Fruit fly (Drosophila melanogaster) whole organism, wandering third instar larva: ENCODE data around the gene CG4291.

ENCODE experiments used
- CG32264 ChIP-seq: fragments of 200-800 bp; sonication (Bioruptor generic); optimal IDR thresholded peaks from 2 replicates; lab custom pipeline; 2016; ENCODE audit warnings: missing biosample characterization, missing genetic modification characterization
- CrebA ChIP-seq: fragments of 200-800 bp; sonication (Bioruptor generic); optimal IDR thresholded peaks from 2 replicates; lab custom pipeline; 2016; ENCODE audit warnings: missing biosample characterization, mild to moderate bottlenecking, missing genetic modification characterization, borderline replicate concordance
- Dfd ChIP-seq: fragments of >200 bp; optimal IDR thresholded peaks from 2 replicates; lab custom pipeline; 2017; ENCODE audit warnings: missing biosample characterization, missing genetic modification characterization
- Dif ChIP-seq: fragments of 200-275, 200-300 bp; sonication (Bioruptor generic); optimal IDR thresholded peaks from 2 replicates; lab custom pipeline; 2018; ENCODE audit warnings: missing biosample characterization, missing genetic modification characterization; ENCODE audit not compliant: partially characterized antibody
- GATAd ChIP-seq: sonication (Bioruptor generic); optimal IDR thresholded peaks from 2 replicates; lab custom pipeline; 2016; ENCODE audit warnings: missing biosample characterization, missing genetic modification characterization
- HLH106 ChIP-seq: fragments of 200-800 bp; optimal IDR thresholded peaks from 3 replicates; lab custom pipeline; 2019; ENCODE audit warnings: missing biosample characterization, mild to moderate bottlenecking, missing genetic modification characterization, moderate library complexity
- Hnf4 ChIP-seq: fragments of 200-800 bp; sonication (Bioruptor generic); optimal IDR thresholded peaks from 2 replicates; lab custom pipeline; 2016; ENCODE audit warnings: missing biosample characterization, mild to moderate bottlenecking, missing genetic modification characterization
- Hr78 ChIP-seq: fragments of >200 bp; optimal IDR thresholded peaks from 2 replicates; lab custom pipeline; 2017; ENCODE audit warnings: missing biosample characterization, missing genetic modification characterization
- Hr83 ChIP-seq: fragments of 200-300 bp; sonication (Bioruptor generic); optimal IDR thresholded peaks from 2 replicates; lab custom pipeline; 2016; ENCODE audit warnings: missing biosample characterization, mild to moderate bottlenecking, missing genetic modification characterization, moderate library complexity; ENCODE audit not compliant: poor library complexity, severe bottlenecking
- Jra ChIP-seq: sonication (Bioruptor generic); optimal IDR thresholded peaks from 2 replicates; lab custom pipeline; 2016; ENCODE audit warnings: missing biosample characterization, missing genetic modification characterization
- Mio ChIP-seq: sonication (Bioruptor generic); optimal IDR thresholded peaks from 2 replicates; lab custom pipeline; 2016; ENCODE audit warnings: missing biosample characterization, missing genetic modification characterization
- Myc ChIP-seq: fragments of >200 bp; optimal IDR thresholded peaks from 2 replicates; lab custom pipeline; 2017
- OdsH ChIP-seq: fragments of 200-800 bp; sonication (Bioruptor generic); optimal IDR thresholded peaks from 2 replicates; lab custom pipeline; 2016; ENCODE audit warnings: missing biosample characterization, mild to moderate bottlenecking, missing genetic modification characterization
- Sp1 ChIP-seq: fragments of 200-800 bp; sonication (Bioruptor generic); optimal IDR thresholded peaks from 3 replicates; lab custom pipeline; 2019; ENCODE audit warnings: missing biosample characterization, mild to moderate bottlenecking, missing genetic modification characterization, moderate library complexity
- Vsx2 ChIP-seq: fragments of 200-300, 225-300 bp; sonication (Bioruptor generic); optimal IDR thresholded peaks from 2 replicates; lab custom pipeline; 2018; ENCODE audit warnings: missing biosample characterization, missing genetic modification characterization; ENCODE audit not compliant: partially characterized antibody
- br ChIP-seq: fragments of 200-800 bp; sonication (Bioruptor generic); optimal IDR thresholded peaks from 2 replicates; lab custom pipeline; 2016; ENCODE audit warnings: missing biosample characterization, missing genetic modification characterization
- brk ChIP-seq: fragments of 200-800 bp; sonication (Bioruptor generic); optimal IDR thresholded peaks from 2 replicates; lab custom pipeline; 2016; ENCODE audit warnings: missing biosample characterization, mild to moderate bottlenecking, missing genetic modification characterization
- dl ChIP-seq, 2 experiments: fragments of 175-275, 200-275 bp in 1 of 2; fragments of 200-275 bp in 1 of 2; sonication (Bioruptor generic); optimal IDR thresholded peaks; lab custom pipeline; 2018; ENCODE audit warnings: mild to moderate bottlenecking in 2 of 2, missing biosample characterization in 2 of 2, missing genetic modification characterization in 2 of 2, moderate library complexity in 2 of 2; ENCODE audit not compliant: partially characterized antibody in 2 of 2, insufficient read depth in 1 of 2
- dsf ChIP-seq: sonication (Bioruptor generic); optimal IDR thresholded peaks from 2 replicates; lab custom pipeline; 2016; ENCODE audit warnings: missing biosample characterization, missing genetic modification characterization, borderline replicate concordance
- foxo ChIP-seq, 2 experiments: fragments of 200-800 bp; sonication (Bioruptor generic); optimal IDR thresholded peaks; 2 replicates in 1 of 2; 3 replicates in 1 of 2; lab custom pipeline; 2016 to 2017; ENCODE audit warnings: missing biosample characterization in 2 of 2, missing genetic modification characterization in 2 of 2
- h ChIP-seq: fragments of 200-800 bp; sonication (Bioruptor generic); optimal IDR thresholded peaks from 3 replicates; lab custom pipeline; 2016; ENCODE audit warnings: missing biosample characterization, mild to moderate bottlenecking, missing genetic modification characterization
- jim ChIP-seq: fragments of 175-275, 200-325 bp; sonication (Bioruptor generic); optimal IDR thresholded peaks from 2 replicates; lab custom pipeline; 2016; ENCODE audit warnings: missing biosample characterization, mild to moderate bottlenecking, missing genetic modification characterization
- pan ChIP-seq: fragments of >200 bp; optimal IDR thresholded peaks from 2 replicates; lab custom pipeline; 2017
- psq ChIP-seq: fragments of 200-800 bp; sonication (Bioruptor generic); optimal IDR thresholded peaks from 3 replicates; lab custom pipeline; 2017; ENCODE audit warnings: missing biosample characterization, mild to moderate bottlenecking, missing genetic modification characterization, moderate library complexity
- rgr ChIP-seq: fragments of 200-800 bp; sonication (Bioruptor generic); optimal IDR thresholded peaks from 3 replicates; lab custom pipeline; 2016; ENCODE audit warnings: missing biosample characterization, mild to moderate bottlenecking, missing genetic modification characterization
- sv ChIP-seq: fragments of 200-800 bp; sonication (Bioruptor generic); optimal IDR thresholded peaks from 3 replicates; lab custom pipeline; 2016; ENCODE audit warnings: missing biosample characterization, missing genetic modification characterization
- tai ChIP-seq: sonication (Bioruptor generic); optimal IDR thresholded peaks from 2 replicates; lab custom pipeline; 2016; ENCODE audit warnings: missing biosample characterization, missing genetic modification characterization
- usp ChIP-seq: fragments of >200 bp; optimal IDR thresholded peaks from 2 replicates; lab custom pipeline; 2017; ENCODE audit warnings: missing biosample characterization, missing genetic modification characterization
- woc ChIP-seq: sonication (Bioruptor generic); optimal IDR thresholded peaks from 2 replicates; lab custom pipeline; 2016; ENCODE audit warnings: missing biosample characterization, mild to moderate bottlenecking, missing genetic modification characterization

CG4291 gene

DNA sequence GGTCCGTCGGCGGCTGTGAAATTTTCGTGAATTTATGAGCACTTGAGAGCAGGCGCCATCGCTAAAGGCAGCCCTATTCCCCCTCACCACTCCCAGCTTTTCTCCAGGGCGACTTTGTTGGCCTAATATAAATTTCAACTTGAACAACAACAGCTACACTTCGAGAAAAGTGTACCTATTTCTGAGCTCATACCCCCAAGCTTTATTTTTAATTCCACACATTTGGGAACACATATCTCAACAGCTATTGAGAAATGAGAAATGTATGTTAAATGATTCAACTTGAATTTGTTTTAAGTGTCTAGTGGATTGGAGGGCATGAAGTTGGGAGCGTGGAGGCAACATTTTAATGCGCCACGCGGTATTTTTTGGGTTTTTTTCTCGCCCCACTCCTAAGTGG, 34.2 kb upstream of the CG4291 start:
- TF ChIP-seq usp (GFP tag; lab: Kevin White, UChicago), result no peak
- TF ChIP-seq CrebA (GFP tag; lab: Kevin White, UChicago), result no peak
- no peak for TF ChIP-seq sv
- TF ChIP-seq OdsH (GFP tag; lab: Kevin White, UChicago), result no peak
- no peak for TF ChIP-seq dsf (GFP tag; lab: Kevin White, UChicago)
- no peak for TF ChIP-seq Mio (GFP tag; lab: Kevin White, UChicago)
- no peak for TF ChIP-seq GATAd (GFP tag; lab: Kevin White, UChicago)
- no peak for TF ChIP-seq Hr83 (GFP tag; lab: Kevin White, UChicago)
- no peak for TF ChIP-seq Sp1 (GFP tag; lab: Kevin White, UChicago)
- no peak for TF ChIP-seq Myc (lab: Kevin White, UChicago)
- no peak for TF ChIP-seq Dfd (GFP tag; lab: Kevin White, UChicago)
- no peak for TF ChIP-seq tai
- TF ChIP-seq psq (GFP tag; lab: Kevin White, UChicago), result no peak
- no peak for TF ChIP-seq HLH106 (tag; lab: Kevin White, UChicago)

DNA sequence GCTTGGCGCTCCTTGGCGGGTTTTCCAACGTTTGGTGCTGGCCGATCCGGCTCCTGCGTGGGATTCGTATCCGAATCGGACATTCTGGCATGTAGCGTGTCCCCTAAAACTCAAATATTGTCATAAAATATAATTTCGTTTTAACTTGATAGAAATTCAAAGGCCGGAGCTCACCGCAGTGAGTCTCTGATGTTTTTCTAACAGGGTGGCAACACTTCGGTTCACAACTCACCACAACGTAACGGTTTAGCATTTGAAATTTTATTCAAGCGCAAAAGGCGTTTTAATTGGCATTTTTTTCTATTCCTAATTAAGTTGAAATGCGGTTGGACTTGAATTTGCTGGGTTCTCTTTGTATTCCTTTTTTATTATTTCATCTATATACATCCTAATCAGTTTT, 32.4 kb upstream of the CG4291 start, which contains the start of gene CG15824:
Gene CG15824 (minus strand): TSS at position 172 of the 400 bp plus-strand sequence.
- TF ChIP-seq Vsx2 (GFP tag; lab: Kevin White, UChicago), result no peak
- peak; percentile 33 for TF ChIP-seq Myc (lab: Kevin White, UChicago)

DNA sequence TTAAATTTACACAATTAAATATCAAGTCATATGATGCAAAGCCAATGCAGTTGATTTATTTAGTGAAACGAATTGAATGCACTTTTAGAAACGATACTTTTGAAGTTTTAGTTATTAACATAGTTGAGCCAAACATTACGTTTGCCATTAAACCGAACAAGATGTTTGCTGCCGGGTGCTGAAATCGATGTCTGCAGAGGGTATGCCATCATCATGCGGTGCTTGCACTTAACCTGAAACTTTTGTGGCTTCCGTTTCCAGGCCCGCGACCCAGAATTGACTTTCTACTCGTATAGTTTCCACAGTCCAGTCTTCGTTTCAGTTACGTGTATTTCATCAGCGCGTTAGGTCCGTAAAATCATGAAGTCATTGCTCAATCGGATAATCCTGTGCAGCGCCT, 24.5 kb upstream of the CG4291 start, which contains the start of gene ninaA:
Gene ninaA (plus strand): TSS at position 301 of the 400 bp plus-strand sequence.
- TF ChIP-seq woc (GFP tag; lab: Kevin White, UChicago) (no peak), jim (GFP tag; lab: Kevin White, UChicago) (no peak), foxo (GFP tag; optimal IDR thresholded peaks at IDR 0.05; lab: Kevin White, UChicago) (no peak), rgr (GFP tag; lab: Kevin White, UChicago) (no peak), br (GFP tag; lab: Kevin White, UChicago) (no peak), tai (no peak), Dfd (GFP tag; lab: Kevin White, UChicago) (no peak), Sp1 (GFP tag; lab: Kevin White, UChicago) (no peak), h (GFP tag; lab: Kevin White, UChicago) (no peak), sv (no peak), dl (GFP tag; optimal IDR thresholded peaks at IDR 0.05; lab: Kevin White, UChicago; ENCODE audit: insufficient read depth in 1 of 2, partially characterized antibody in 2 of 2) (no peak)

DNA sequence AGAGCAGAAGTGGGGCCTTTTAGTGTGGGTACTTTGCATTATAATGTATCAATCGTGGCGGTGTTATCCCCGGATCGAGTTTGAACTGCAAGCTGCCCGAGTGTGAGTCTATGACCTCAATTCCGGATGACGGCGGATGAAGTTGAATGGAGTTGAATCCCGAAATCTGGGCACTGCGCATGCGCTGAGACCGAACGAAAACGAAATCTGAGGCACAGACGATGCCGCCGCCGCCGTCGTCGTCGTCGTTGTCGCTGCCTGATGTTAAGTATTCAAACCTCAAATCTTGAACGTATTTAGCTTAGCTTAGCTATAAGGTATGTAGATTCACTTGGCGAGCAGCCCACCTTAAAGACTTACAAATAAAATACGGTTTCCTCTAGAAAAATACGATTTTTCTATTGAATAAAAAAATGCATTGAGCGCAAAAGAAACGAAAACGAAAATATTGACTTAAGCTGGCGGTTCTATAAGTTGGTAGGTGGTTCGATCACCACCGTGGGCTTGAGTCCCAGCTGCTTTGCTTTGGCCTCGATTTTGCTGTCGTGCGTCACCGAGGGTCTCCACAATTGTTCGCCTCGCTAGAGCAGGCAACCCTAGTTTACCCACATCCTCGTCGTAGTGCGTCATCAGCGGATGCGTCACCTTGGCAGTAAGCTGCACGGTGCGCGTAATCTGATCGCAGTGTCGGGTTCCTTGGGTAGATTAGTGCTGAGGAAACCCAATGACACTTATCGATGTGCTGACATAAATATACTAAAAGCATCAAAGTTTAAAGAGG, 21.4 kb upstream of the CG4291 start:
- TF ChIP-seq Dif (GFP tag; lab: Kevin White, UChicago), result peak; percentile 45
- TF ChIP-seq Vsx2 (GFP tag; lab: Kevin White, UChicago), result no peak
- no peak for TF ChIP-seq rgr (GFP tag; lab: Kevin White, UChicago)
- no peak for TF ChIP-seq Hr78 (GFP tag; lab: Kevin White, UChicago)

DNA sequence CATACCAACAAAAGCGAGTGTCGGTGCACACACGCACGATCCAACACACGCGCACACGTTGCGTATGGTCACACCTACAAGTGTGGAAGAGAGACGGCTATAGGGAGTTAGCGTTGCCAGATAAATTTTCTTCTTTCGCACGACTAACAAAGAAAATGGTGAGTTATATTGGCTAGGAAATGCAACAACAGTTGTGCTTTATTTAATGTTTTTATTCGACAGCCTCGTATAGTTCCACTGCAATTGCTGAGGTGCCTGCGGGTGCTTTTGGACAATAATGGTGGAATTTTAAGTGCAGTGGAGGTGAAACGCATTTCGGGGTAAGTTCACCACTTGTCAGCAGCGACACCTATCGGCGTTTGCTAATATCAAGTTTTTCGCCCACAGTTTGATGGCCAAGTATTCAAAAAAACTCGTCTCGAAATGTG, 18.9 kb upstream of the CG4291 start:
- TF ChIP-seq Jra (GFP tag; lab: Kevin White, UChicago), result peak; percentile 26
- no peak for TF ChIP-seq br (GFP tag; lab: Kevin White, UChicago)
- no peak for TF ChIP-seq Hnf4 (GFP tag; lab: Kevin White, UChicago)
- no peak for TF ChIP-seq psq (GFP tag; lab: Kevin White, UChicago)
- TF ChIP-seq GATAd (GFP tag; lab: Kevin White, UChicago), result peak; percentile 15
- no peak for TF ChIP-seq dl (GFP tag; optimal IDR thresholded peaks at IDR 0.05; lab: Kevin White, UChicago; ENCODE audit: insufficient read depth in 1 of 2, partially characterized antibody in 2 of 2)
- TF ChIP-seq brk, result no peak
- no peak for TF ChIP-seq pan
- no peak for TF ChIP-seq CG32264
- peak; percentile 34 for TF ChIP-seq h (GFP tag; lab: Kevin White, UChicago)
- TF ChIP-seq Hr83 (GFP tag; lab: Kevin White, UChicago), result peak; percentile 55
- TF ChIP-seq foxo (GFP tag; optimal IDR thresholded peaks at IDR 0.05; lab: Kevin White, UChicago), result no peak
- no peak for TF ChIP-seq Mio (GFP tag; lab: Kevin White, UChicago)
- peak; percentile 29 for TF ChIP-seq Dif (GFP tag; lab: Kevin White, UChicago)
- TF ChIP-seq tai, result no peak
- peak; percentile 31 for TF ChIP-seq rgr (GFP tag; lab: Kevin White, UChicago)
- TF ChIP-seq Myc (lab: Kevin White, UChicago), result peak; percentile 80
- TF ChIP-seq HLH106 (tag; lab: Kevin White, UChicago), result peak; percentile 13
- TF ChIP-seq OdsH (GFP tag; lab: Kevin White, UChicago), result peak; percentile 3
